Worm (Caenorhabditis elegans): ENCODE measurements around the gene T05D4.2.

- TF ChIP-seq ztf-23 (GFP tag; IDR thresholded peaks at IDR 0.05) (no peak), ref-1 (GFP tag; conservative IDR thresholded peaks at IDR 0.05) (no peak), cog-1 (tag; optimal IDR thresholded peaks at IDR 0.05) (no peak), flt-1 (GFP tag; IDR thresholded peaks at IDR 0.05) (no peak)
Measured at ce11 chrIII:13560715-13561114, 2.2 kb downstream of the T05D4.2 start.
